Fruit fly (Drosophila melanogaster) whole organism, prepupa: Measurements from ENCODE around the gene CG42711.

ENCODE experiments used
- Blimp-1 ChIP-seq: fragments of 200-800 bp; sonication (Bioruptor generic); optimal IDR thresholded peaks from 3 replicates; lab custom pipeline; 2017; ENCODE audit warnings: missing biosample characterization, missing genetic modification characterization, mild to moderate bottlenecking, moderate library complexity, missing genetic modification reagents
- CG10631 ChIP-seq: fragments of 200-800 bp; sonication (Bioruptor generic); optimal IDR thresholded peaks from 2 replicates; lab custom pipeline; 2016; ENCODE audit warnings: missing biosample characterization, missing genetic modification characterization
- CG11294 ChIP-seq: fragments of 200-800 bp; sonication (Bioruptor generic); IDR thresholded peaks from 2 replicates; pipeline ENCODE4 v1.3.6; 2022; ENCODE audit warnings: missing biosample characterization, missing genetic modification characterization
- CG11762 ChIP-seq: fragments of 200-800 bp; sonication (Bioruptor generic); optimal IDR thresholded peaks from 3 replicates; lab custom pipeline; 2016; ENCODE audit warnings: missing biosample characterization, missing genetic modification characterization; ENCODE audit not compliant: insufficient read depth
- CG15336 ChIP-seq: fragments of 200-800 bp; sonication (Bioruptor generic); IDR thresholded peaks from 2 replicates; pipeline ENCODE4 v1.3.6; 2022; ENCODE audit warnings: missing biosample characterization, missing genetic modification characterization
- CG1621 ChIP-seq: fragments of 200-800 bp; sonication (Bioruptor generic); optimal IDR thresholded peaks from 3 replicates; lab custom pipeline; 2018; ENCODE audit warnings: missing biosample characterization, mild to moderate bottlenecking, missing genetic modification characterization
- CG16779 ChIP-seq: fragments of 200-800 bp; sonication (Bioruptor generic); optimal IDR thresholded peaks from 3 replicates; lab custom pipeline; 2017; ENCODE audit warnings: missing biosample characterization, mild to moderate bottlenecking, missing genetic modification characterization
- CG3032 ChIP-seq: fragments of 200-800 bp; optimal IDR thresholded peaks from 2 replicates; lab custom pipeline; 2019; ENCODE audit warnings: missing biosample characterization, mild to moderate bottlenecking, missing genetic modification characterization, moderate library complexity
- CG31627 ChIP-seq: fragments of 200-800 bp; sonication (Bioruptor generic); optimal IDR thresholded peaks from 3 replicates; lab custom pipeline; 2016; ENCODE audit warnings: missing biosample characterization, missing genetic modification characterization
- CG34406 ChIP-seq: fragments of 200-800 bp; sonication (Bioruptor generic); optimal IDR thresholded peaks from 3 replicates; lab custom pipeline; 2016; ENCODE audit warnings: missing biosample characterization, missing genetic modification characterization
- CG3919 ChIP-seq: fragments of 200-800 bp; sonication (Bioruptor generic); optimal IDR thresholded peaks from 3 replicates; lab custom pipeline; 2016; ENCODE audit warnings: missing biosample characterization, missing genetic modification characterization
- CG4318 ChIP-seq: fragments of 200-800 bp; sonication (Bioruptor generic); optimal IDR thresholded peaks from 3 replicates; lab custom pipeline; 2017; ENCODE audit warnings: missing biosample characterization, mild to moderate bottlenecking, missing genetic modification characterization
- CG6163 ChIP-seq: fragments of 200-800 bp; sonication (Bioruptor generic); IDR thresholded peaks from 3 replicates; pipeline ENCODE4 v1.3.6; 2022; ENCODE audit warnings: missing biosample characterization, missing genetic modification characterization
- CG6792 ChIP-seq: fragments of 200-800 bp; sonication (Bioruptor generic); optimal IDR thresholded peaks from 3 replicates; lab custom pipeline; 2016; ENCODE audit warnings: missing biosample characterization, missing genetic modification characterization
- CG7368 ChIP-seq: fragments of 200-800 bp; sonication (Bioruptor generic); optimal IDR thresholded peaks from 3 replicates; lab custom pipeline; 2016; ENCODE audit warnings: missing biosample characterization, missing genetic modification characterization
- CG8119 ChIP-seq: fragments of 200-800 bp; sonication (Bioruptor generic); IDR thresholded peaks from 3 replicates; pipeline ENCODE4 v1.3.6; 2022; ENCODE audit warnings: missing biosample characterization, missing genetic modification characterization
- CG8319 ChIP-seq: fragments of 200-800 bp; sonication (Bioruptor generic); optimal IDR thresholded peaks from 3 replicates; lab custom pipeline; 2016; ENCODE audit warnings: missing biosample characterization, missing genetic modification characterization
- CG8632 ChIP-seq: fragments of 200-800 bp; sonication (Bioruptor generic); optimal IDR thresholded peaks from 3 replicates; lab custom pipeline; 2016; ENCODE audit warnings: missing biosample characterization, missing genetic modification characterization
- CG9139 ChIP-seq: fragments of 200-800 bp; sonication (Bioruptor generic); optimal IDR thresholded peaks from 3 replicates; lab custom pipeline; 2017; ENCODE audit warnings: missing biosample characterization, mild to moderate bottlenecking, missing genetic modification characterization
- Eip78C ChIP-seq: fragments of 200-800 bp; sonication (Bioruptor generic); peaks from one replicate; lab custom pipeline; 2016; ENCODE audit warnings: missing biosample characterization, missing genetic modification characterization
- Ets96B ChIP-seq: fragments of 200-800 bp; optimal IDR thresholded peaks from 2 replicates; lab custom pipeline; 2019; ENCODE audit warnings: missing biosample characterization, mild to moderate bottlenecking, missing genetic modification characterization, moderate library complexity
- Gug ChIP-seq: fragments of 200-800 bp; sonication (Bioruptor generic); IDR thresholded peaks from 2 replicates; pipeline ENCODE4 v1.3.6; 2022; ENCODE audit warnings: missing biosample characterization, missing genetic modification characterization
- Hr39 ChIP-seq: fragments of 200-800 bp; sonication (Bioruptor generic); optimal IDR thresholded peaks from 2 replicates; lab custom pipeline; 2016; ENCODE audit warnings: missing biosample characterization, missing genetic modification characterization
- Hr4 ChIP-seq: fragments of 200-800 bp; sonication (Bioruptor generic); optimal IDR thresholded peaks from 3 replicates; lab custom pipeline; 2016; ENCODE audit warnings: missing biosample characterization, missing genetic modification characterization
- Lpt ChIP-seq: fragments of 200-800 bp; sonication (Bioruptor generic); optimal IDR thresholded peaks from 3 replicates; lab custom pipeline; 2016; ENCODE audit warnings: missing biosample characterization, missing genetic modification characterization
- Met ChIP-seq: fragments of 200-800 bp; sonication (Bioruptor generic); optimal IDR thresholded peaks from 3 replicates; lab custom pipeline; 2016; ENCODE audit warnings: missing biosample characterization, missing genetic modification characterization
- Smox ChIP-seq: fragments of 200-800 bp; sonication (Bioruptor generic); optimal IDR thresholded peaks from 3 replicates; lab custom pipeline; 2016; ENCODE audit warnings: missing biosample characterization, missing genetic modification characterization
- Sox102F ChIP-seq: fragments of 200-800 bp; sonication (Bioruptor generic); optimal IDR thresholded peaks from 2 replicates; lab custom pipeline; 2016; ENCODE audit warnings: missing biosample characterization, mild to moderate bottlenecking, missing genetic modification characterization
- Sox15 ChIP-seq: fragments of 200-800 bp; sonication (Bioruptor generic); optimal IDR thresholded peaks from 3 replicates; lab custom pipeline; 2016; ENCODE audit warnings: missing biosample characterization, missing genetic modification characterization
- achi ChIP-seq: fragments of 200-800 bp; sonication (Bioruptor generic); optimal IDR thresholded peaks from 3 replicates; lab custom pipeline; 2016; ENCODE audit warnings: missing biosample characterization, missing genetic modification characterization
- acj6 ChIP-seq: fragments of 200-800 bp; sonication (Bioruptor generic); optimal IDR thresholded peaks from 3 replicates; lab custom pipeline; 2016; ENCODE audit warnings: missing biosample characterization, missing genetic modification characterization
- dsx ChIP-seq: fragments of 200-800 bp; optimal IDR thresholded peaks from 3 replicates; lab custom pipeline; 2019; ENCODE audit warnings: missing biosample characterization, mild to moderate bottlenecking, missing genetic modification characterization, moderate library complexity; ENCODE audit not compliant: poor library complexity, severe bottlenecking
- eg ChIP-seq: fragments of 200-800 bp; sonication (Bioruptor generic); IDR thresholded peaks from 3 replicates; pipeline ENCODE4 v1.3.6; 2022; ENCODE audit warnings: missing biosample characterization, missing genetic modification characterization
- esn ChIP-seq: fragments of 200-800 bp; sonication (Bioruptor generic); optimal IDR thresholded peaks from 2 replicates; lab custom pipeline; 2016; ENCODE audit warnings: missing biosample characterization, mild to moderate bottlenecking, missing genetic modification characterization, moderate library complexity
- fd85E ChIP-seq: fragments of 200-800 bp; sonication (Bioruptor generic); optimal IDR thresholded peaks from 3 replicates; lab custom pipeline; 2016; ENCODE audit warnings: missing biosample characterization, missing genetic modification characterization
- fkh ChIP-seq: fragments of 200-800 bp; sonication (Bioruptor generic); optimal IDR thresholded peaks from 3 replicates; lab custom pipeline; 2017; ENCODE audit warnings: missing biosample characterization, mild to moderate bottlenecking, missing genetic modification characterization, moderate library complexity
- lz ChIP-seq: fragments of 200-800 bp; sonication (Bioruptor generic); optimal IDR thresholded peaks from 3 replicates; lab custom pipeline; 2016; ENCODE audit warnings: missing biosample characterization, missing genetic modification characterization
- net ChIP-seq: fragments of 200-800 bp; sonication (Bioruptor generic); optimal IDR thresholded peaks from 3 replicates; lab custom pipeline; 2016; ENCODE audit warnings: missing biosample characterization, missing genetic modification characterization
- pdm3 ChIP-seq: fragments of 200-800 bp; sonication (Bioruptor generic); optimal IDR thresholded peaks from 3 replicates; lab custom pipeline; 2016; ENCODE audit warnings: missing biosample characterization, missing genetic modification characterization
- salr ChIP-seq, 2 experiments: fragments of 200-800 bp; sonication (Bioruptor generic); optimal IDR thresholded peaks; 3 replicates each; lab custom pipeline; 2016 to 2018; ENCODE audit warnings: missing biosample characterization in 2 of 2, missing genetic modification characterization in 2 of 2, mild to moderate bottlenecking in 1 of 2
- spab ChIP-seq: fragments of 200-800 bp; sonication (Bioruptor generic); optimal IDR thresholded peaks from 2 replicates; lab custom pipeline; 2017; ENCODE audit warnings: missing biosample characterization, mild to moderate bottlenecking, missing genetic modification characterization, missing genetic modification reagents
- ss ChIP-seq, 2 experiments: fragments of 200-800 bp; sonication (Bioruptor generic); optimal IDR thresholded peaks; 2 replicates in 1 of 2; 3 replicates in 1 of 2; lab custom pipeline; 2017 to 2018; ENCODE audit warnings: mild to moderate bottlenecking in 2 of 2, missing biosample characterization in 2 of 2, missing genetic modification characterization in 2 of 2, moderate library complexity in 1 of 2
- svp ChIP-seq: fragments of 200-800 bp; sonication (Bioruptor generic); peaks from one replicate; lab custom pipeline; 2016; ENCODE audit warnings: missing biosample characterization, missing genetic modification characterization
- topi ChIP-seq: fragments of 200-800 bp; sonication (Bioruptor generic); optimal IDR thresholded peaks from 3 replicates; lab custom pipeline; 2016; ENCODE audit warnings: missing biosample characterization, missing genetic modification characterization
- vri ChIP-seq: fragments of 200-800 bp; sonication (Bioruptor generic); optimal IDR thresholded peaks from 3 replicates; lab custom pipeline; 2016; ENCODE audit warnings: missing biosample characterization, mild to moderate bottlenecking, missing genetic modification characterization

Gene CG42711

dm6 chr2L:13905072-13905847 is 25.9 kb downstream of the CG42711 start, which contains the start of gene Ance (continued):
- TF ChIP-seq fd85E (GFP tag; lab: Kevin White, UChicago) (no peak), CG8319 (no peak), CG6163 (GFP tag; lab: Robert Waterston, UW) (peak; percentile 61), ss (GFP tag; optimal IDR thresholded peaks at IDR 0.05; lab: Kevin White, UChicago) (peak; percentile 76 to 85), net (GFP tag; lab: Kevin White, UChicago) (peak; percentile 23), CG16779 (peak; percentile 19), Hr4 (GFP tag; lab: Kevin White, UChicago) (peak; percentile 30), achi (GFP tag; lab: Kevin White, UChicago) (no peak), eg (GFP tag; lab: Robert Waterston, UW) (peak; percentile 32; the same call in 1 of the 3 replicates), CG4318 (peak; percentile 2), CG6792 (GFP tag; lab: Kevin White, UChicago) (peak; percentile 32), Gug (no peak), CG1621 (tag; lab: Kevin White, UChicago) (peak; percentile 68), salr (GFP tag; optimal IDR thresholded peaks at IDR 0.05; lab: Kevin White, UChicago) (no peak), CG15336 (GFP tag; lab: Robert Waterston, UW) (peak; percentile 56), CG11762 (GFP tag; lab: Kevin White, UChicago) (no peak), CG11294 (GFP tag; lab: Robert Waterston, UW) (0 out of 2 replicates have a peak, but pooled peaks have one; percentile 24), fkh (GFP tag; lab: Kevin White, UChicago) (peak; percentile 26), Met (GFP tag; lab: Kevin White, UChicago) (peak; percentile 50), topi (GFP tag; lab: Kevin White, UChicago) (peak; percentile 62), Ets96B (tag; lab: Kevin White, UChicago) (peak; percentile 76), acj6 (GFP tag; lab: Kevin White, UChicago) (peak; percentile 6), CG8119 (GFP tag; lab: Robert Waterston, UW) (peak; percentile 34; the same call in 1 of the 3 replicates), Sox102F (GFP tag; lab: Kevin White, UChicago) (peak; percentile 46), CG3919 (GFP tag; lab: Kevin White, UChicago) (peak; percentile 56), spab (GFP tag; lab: Kevin White, UChicago) (no peak), Hr39 (no peak), vri (GFP tag; lab: Kevin White, UChicago) (peak; percentile 11)

DNA sequence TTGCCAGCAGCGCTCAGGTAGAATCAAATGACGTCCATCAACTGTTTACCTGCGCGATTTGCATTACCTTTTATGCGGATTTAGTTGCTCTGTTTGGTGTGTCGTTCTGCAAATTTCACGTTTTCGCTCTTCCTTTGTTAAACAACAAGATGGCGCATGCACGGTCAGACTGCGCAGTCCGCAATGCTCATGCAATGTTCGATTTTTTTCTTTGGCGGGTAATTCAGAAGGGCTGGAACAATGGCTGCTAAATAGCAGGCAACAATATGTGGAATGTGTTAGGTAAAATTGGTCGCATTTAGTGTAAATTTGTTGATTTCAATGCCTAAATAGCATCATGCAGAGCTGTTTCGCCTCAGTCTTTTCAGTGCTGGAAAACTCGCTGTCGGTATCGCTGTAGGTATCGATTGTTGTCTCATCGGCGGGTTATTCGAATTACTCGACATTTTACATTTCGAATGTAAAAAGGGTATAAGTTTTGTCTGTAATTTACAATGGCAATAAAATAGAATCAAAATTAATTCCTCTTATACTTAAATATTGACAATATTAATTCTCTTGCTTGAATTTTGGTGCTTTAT is 26.7 kb downstream of the CG42711 start, which contains the start of gene Smg5:
Gene Smg5, minus strand, starts transcription at position 331 of the 581 bp plus-strand sequence.
- peak; percentile 84 for TF ChIP-seq Sox102F (GFP tag; lab: Kevin White, UChicago)
- TF ChIP-seq Sox15 (GFP tag; lab: Kevin White, UChicago): peak; percentile 86
- no peak for TF ChIP-seq CG9139 (GFP tag; lab: Kevin White, UChicago)
- peak; percentile 91 for TF ChIP-seq CG6163 (GFP tag; lab: Robert Waterston, UW)
- TF ChIP-seq Lpt (GFP tag; lab: Kevin White, UChicago): peak; percentile 62
- peak; percentile 70 for TF ChIP-seq CG3032 (tag; lab: Kevin White, UChicago)
- peak; percentile 53 for TF ChIP-seq CG8632 (GFP tag; lab: Kevin White, UChicago)
- TF ChIP-seq Gug: peak; percentile 72
- peak; percentile 60 to 78 for TF ChIP-seq salr (GFP tag; optimal IDR thresholded peaks at IDR 0.05; lab: Kevin White, UChicago)
- peak; percentile 89 for TF ChIP-seq Hr4 (GFP tag; lab: Kevin White, UChicago)
- TF ChIP-seq fkh (GFP tag; lab: Kevin White, UChicago): peak; percentile 58
- no peak for TF ChIP-seq CG4318
- no peak for TF ChIP-seq acj6 (GFP tag; lab: Kevin White, UChicago)
- peak; percentile 45 to 51 for TF ChIP-seq ss (GFP tag; optimal IDR thresholded peaks at IDR 0.05; lab: Kevin White, UChicago)
- peak; percentile 28 for TF ChIP-seq CG11762 (GFP tag; lab: Kevin White, UChicago)
- peak; percentile 81 for TF ChIP-seq Met (GFP tag; lab: Kevin White, UChicago)
- peak; percentile 91 for TF ChIP-seq esn (GFP tag; lab: Kevin White, UChicago)
- peak; percentile 67 for TF ChIP-seq fd85E (GFP tag; lab: Kevin White, UChicago)
- peak; percentile 92 for TF ChIP-seq lz (GFP tag; lab: Kevin White, UChicago)
- no peak for TF ChIP-seq CG1621 (tag; lab: Kevin White, UChicago)
- TF ChIP-seq CG31627 (GFP tag; lab: Kevin White, UChicago): peak; percentile 94
- peak; percentile 81 for TF ChIP-seq Eip78C
- TF ChIP-seq CG10631 (GFP tag; lab: Kevin White, UChicago): peak; percentile 87
- no peak for TF ChIP-seq pdm3 (GFP tag; lab: Kevin White, UChicago)
- TF ChIP-seq Smox: no peak
- TF ChIP-seq CG34406: peak; percentile 69
- peak; percentile 72 for TF ChIP-seq CG7368 (GFP tag; lab: Kevin White, UChicago)
- peak; percentile 12 for TF ChIP-seq Blimp-1 (GFP tag; lab: Kevin White, UChicago)
- TF ChIP-seq dsx (GFP tag; lab: Kevin White, UChicago): peak; percentile 33
- TF ChIP-seq net (GFP tag; lab: Kevin White, UChicago): peak; percentile 73
- TF ChIP-seq CG15336 (GFP tag; lab: Robert Waterston, UW): peak; percentile 53
- TF ChIP-seq svp (GFP tag; lab: Kevin White, UChicago): peak; percentile 92
